Fruit fly (Drosophila melanogaster) whole organism, adult: ENCODE data around the gene RluA-1.

Experiments used
- CG14711 ChIP-seq: fragments of 200-800 bp; sonication (Bioruptor generic); optimal IDR thresholded peaks from 2 replicates; lab custom pipeline; 2018; ENCODE audit warnings: missing biosample characterization, mild to moderate bottlenecking, missing genetic modification characterization, moderate library complexity
- CG5204 ChIP-seq: fragments of 200-800 bp; sonication (Bioruptor generic); optimal IDR thresholded peaks from 2 replicates; lab custom pipeline; 2016; ENCODE audit warnings: missing biosample characterization, missing genetic modification characterization
- CG7045 ChIP-seq: fragments of 200-800 bp; sonication (Bioruptor generic); optimal IDR thresholded peaks from 2 replicates; lab custom pipeline; 2017; ENCODE audit warnings: missing biosample characterization, mild to moderate bottlenecking, missing genetic modification characterization
- Clk ChIP-seq: fragments of 200-800 bp; sonication (Bioruptor generic); optimal IDR thresholded peaks from 2 replicates; lab custom pipeline; 2017; ENCODE audit warnings: missing biosample characterization, missing genetic modification characterization

DNA sequence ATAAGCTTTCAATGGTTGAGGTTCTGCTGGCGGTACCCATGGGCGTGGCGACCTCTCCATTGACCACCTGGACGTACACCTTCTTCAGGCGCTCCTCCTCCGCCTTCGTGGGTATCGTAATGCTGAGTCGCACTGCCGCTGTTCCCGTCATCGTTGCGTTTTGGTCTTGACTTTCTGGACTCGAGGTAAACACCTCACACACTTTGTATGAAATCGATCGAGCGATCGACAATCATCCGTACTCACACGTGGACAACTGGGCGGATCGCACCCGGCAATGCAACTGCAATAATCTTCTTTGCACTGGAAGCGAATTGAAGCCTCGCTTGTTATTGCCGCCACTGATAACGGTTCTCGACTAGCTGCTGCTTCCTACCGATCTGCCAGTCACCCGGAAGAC, 35.9 kb upstream of the RluA-1 start, which contains the start of gene CG7384:
- TF ChIP-seq CG14711 (no peak), Clk (GFP tag; lab: Kevin White, UChicago) (no peak), CG7045 (no peak), CG5204 (GFP tag; lab: Kevin White, UChicago) (no peak)
